Fruit fly (Drosophila melanogaster) whole organism, embryonic: Measurements from ENCODE around the gene CG31459.

ENCODE experiments used
- C15 ChIP-seq: fragments of 200-800 bp; sonication (Bioruptor generic); IDR thresholded peaks from 3 replicates; pipeline ENCODE4 v1.3.6; 2022; ENCODE audit warnings: missing biosample characterization, missing genetic modification characterization
- CG12391 ChIP-seq: fragments of 200-800 bp; sonication (Bioruptor generic); optimal IDR thresholded peaks from 3 replicates; lab custom pipeline; 2018; ENCODE audit warnings: missing biosample characterization, mild to moderate bottlenecking, missing genetic modification characterization, moderate library complexity
- CG13287 ChIP-seq: fragments of 200-800 bp; sonication (Bioruptor generic); IDR thresholded peaks from 2 replicates; pipeline ENCODE4 v1.3.6; 2022; ENCODE audit warnings: missing biosample characterization, missing genetic modification characterization; ENCODE audit not compliant: partially characterized antibody
- CG8924 ChIP-seq: fragments of 200-800 bp; optimal IDR thresholded peaks from 3 replicates; lab custom pipeline; 2019; ENCODE audit warnings: missing biosample characterization, mild to moderate bottlenecking, missing genetic modification characterization, moderate library complexity
- pan ChIP-seq, 4 experiments: fragments of >200 bp in 3 of 4; fragments of 200-800 bp in 1 of 4; sonication (Bioruptor generic) in 1 of 4; optimal IDR thresholded peaks in 3 of 4; IDR thresholded peaks in 1 of 4; 2 replicates each; pipeline versions ENCODE4 v1.3.6 to Lab custom; 2017 to 2022; ENCODE audit warnings: missing biosample characterization in 2 of 4, missing genetic modification characterization in 2 of 4, mixed read lengths in 1 of 4

dm6 chr3R:19840545-19840944 is at the start of gene CG31459:
- TF ChIP-seq C15 (GFP tag; lab: Robert Waterston, UW) (no peak), CG13287 (GFP tag; lab: Robert Waterston, UW) (no peak), CG12391 (tag; lab: Kevin White, UChicago) (no peak), pan (optimal IDR thresholded peaks at IDR 0.05; lab: Kevin White, UChicago) (no peak), pan (GFP tag; optimal IDR thresholded peaks at IDR 0.05 in 1 of 2, IDR thresholded peaks at IDR 0.05 in 1 of 2) (no peak), CG8924 (tag; lab: Kevin White, UChicago) (no peak)
